Fruit fly (Drosophila melanogaster): Measurements from ENCODE around the gene CG31516.

- TF ChIP-seq sim (GFP tag; IDR thresholded peaks at IDR 0.05) (no peak), vfl (GFP tag; optimal IDR thresholded peaks at IDR 0.05) (no peak), psq (GFP tag; optimal IDR thresholded peaks at IDR 0.05) (no peak), CG17802 (tag; optimal IDR thresholded peaks at IDR 0.05) (no peak), CG10979 (tag; optimal IDR thresholded peaks at IDR 0.05) (no peak), pzg (GFP tag; optimal IDR thresholded peaks at IDR 0.05) (peak; percentile 28), Rx (GFP tag; IDR thresholded peaks at IDR 0.05) (no peak), Dll (GFP tag; IDR thresholded peaks at IDR 0.05; ENCODE audit: partially characterized antibody) (0 out of 4 replicates have a peak, but pooled peaks have one; percentile 14), Neu2 (GFP tag; optimal IDR thresholded peaks at IDR 0.05; ENCODE audit: borderline replicate concordance) (no peak), mld (GFP tag; IDR thresholded peaks at IDR 0.05; ENCODE audit: partially characterized antibody) (no peak), CG5953 (GFP tag; IDR thresholded peaks at IDR 0.05) (no peak), ind (GFP tag; optimal IDR thresholded peaks at IDR 0.05) (no peak), Mrtf (GFP tag; IDR thresholded peaks at IDR 0.05) (no peak), CG6683 (GFP tag; optimal IDR thresholded peaks at IDR 0.05) (no peak)
Measured at dm6 chr3R:4233018-4233385, 13.1 kb upstream of the CG31516 start, which contains the start of gene abs.
